Worm (Caenorhabditis elegans) whole organism, late embryonic: ENCODE data around the gene twk-26.

ENCODE experiments used
- F13H6.1 ChIP-seq: sonication (generic microtip); optimal IDR thresholded peaks from 2 replicates; lab custom pipeline; 2016; ENCODE audit warnings: missing genetic modification characterization, missing compliant biosample characterization
- Y22D7AL.16 ChIP-seq: sonication (generic microtip); optimal IDR thresholded peaks from 2 replicates; lab custom pipeline; 2016; ENCODE audit warnings: missing genetic modification characterization, missing compliant biosample characterization
- ahr-1 ChIP-seq: sonication (generic microtip); optimal IDR thresholded peaks from 2 replicates; lab custom pipeline; 2016; ENCODE audit warnings: missing genetic modification characterization, missing compliant biosample characterization
- ama-1 ChIP-seq: fragments of 150-350 bp; optimal IDR thresholded peaks from 2 replicates; lab custom pipeline; 2014
- ceh-2 ChIP-seq: sonication (generic microtip); optimal IDR thresholded peaks from 2 replicates; lab custom pipeline; 2016; ENCODE audit warnings: missing genotype, missing genetic modification characterization, missing compliant biosample characterization
- ceh-30 ChIP-seq: fragments of 150-350 bp; optimal IDR thresholded peaks from 2 replicates; lab custom pipeline; 2014; ENCODE audit warnings: missing biosample characterization, missing genetic modification characterization
- eyg-1 ChIP-seq: sonication (generic microtip); optimal IDR thresholded peaks from 2 replicates; lab custom pipeline; 2016; ENCODE audit warnings: missing genotype, missing genetic modification characterization, missing compliant biosample characterization
- odd-2 ChIP-seq: sonication (generic microtip); optimal IDR thresholded peaks from 2 replicates; lab custom pipeline; 2017; ENCODE audit warnings: antibody characterized with exemption, mild to moderate bottlenecking, missing genetic modification characterization, missing compliant biosample characterization
- pag-3 ChIP-seq: sonication (generic microtip); optimal IDR thresholded peaks from 2 replicates; lab custom pipeline; 2016; ENCODE audit warnings: missing compliant biosample characterization, missing genetic modification characterization, borderline replicate concordance
- ref-2 ChIP-seq: sonication (generic microtip); optimal IDR thresholded peaks from 2 replicates; lab custom pipeline; 2016; ENCODE audit warnings: missing genetic modification characterization, missing compliant biosample characterization

- no peak for TF ChIP-seq ama-1 (lab: Kevin White, UChicago)
- TF ChIP-seq ceh-2 (tag; lab: Kevin White, UChicago): no peak
- TF ChIP-seq Y22D7AL.16 (tag; lab: Kevin White, UChicago): no peak
- TF ChIP-seq ahr-1: no peak
- TF ChIP-seq ref-2 (tag; lab: Kevin White, UChicago): no peak
- no peak for TF ChIP-seq odd-2 (tag; lab: Kevin White, UChicago)
- TF ChIP-seq pag-3 (tag; lab: Kevin White, UChicago): no peak
- no peak for TF ChIP-seq F13H6.1 (tag; lab: Kevin White, UChicago)
- no peak for TF ChIP-seq ceh-30 (tag; lab: Kevin White, UChicago)
- no peak for TF ChIP-seq eyg-1
Observed at ce11 chrX:3034203-3034602, 20.4 kb downstream of the twk-26 start, which contains the start of gene M02F4.2.
